Worm (Caenorhabditis elegans) whole organism, midembryonic: ENCODE measurements around the gene acdh-10.

Source experiments
- T22C8.4 ChIP-seq: fragments of 200-800 bp; sonication (Bioruptor generic); IDR thresholded peaks from 2 replicates; pipeline ENCODE4 v1.3.6; 2022; ENCODE audit warnings: missing genetic modification characterization, missing compliant biosample characterization
- cog-1 ChIP-seq: sonication (generic microtip); optimal IDR thresholded peaks from 2 replicates; lab custom pipeline; 2016; ENCODE audit warnings: missing genetic modification characterization, missing compliant biosample characterization
- flt-1 ChIP-seq: fragments of 200-800 bp; sonication (Bioruptor generic); IDR thresholded peaks from 2 replicates; pipeline ENCODE4 v1.3.6; 2022; ENCODE audit warnings: missing genetic modification characterization, missing compliant biosample characterization
- klf-2 ChIP-seq: fragments of 200-800 bp; sonication (Bioruptor generic); conservative IDR thresholded peaks from 2 replicates; pipeline ENCODE4 v1.3.6; 2022; ENCODE audit warnings: missing genetic modification reagents, missing genetic modification characterization, missing compliant biosample characterization
- med-1 ChIP-seq: sonication (generic microtip); optimal IDR thresholded peaks from 2 replicates; lab custom pipeline; 2017; ENCODE audit warnings: missing genetic modification characterization, mild to moderate bottlenecking, missing compliant biosample characterization, antibody characterized with exemption, missing genetic modification reagents; ENCODE audit not compliant: insufficient read depth
- ref-1 ChIP-seq: fragments of 200-800 bp; sonication (Bioruptor generic); conservative IDR thresholded peaks from 2 replicates; pipeline ENCODE4 v1.3.6; 2022; ENCODE audit warnings: missing genetic modification reagents, missing genetic modification characterization, missing compliant biosample characterization
- tab-1 ChIP-seq: fragments of 200-800 bp; sonication (Bioruptor generic); IDR thresholded peaks from 2 replicates; pipeline ENCODE4 v1.3.6; 2022; ENCODE audit warnings: missing genetic modification characterization, missing compliant biosample characterization
- ztf-23 ChIP-seq: fragments of 200-800 bp; sonication (Bioruptor generic); IDR thresholded peaks from 2 replicates; pipeline ENCODE4 v1.3.6; 2022; ENCODE audit warnings: missing genetic modification reagents, missing genetic modification characterization, missing compliant biosample characterization
- ztf-29 ChIP-seq: fragments of 200-800 bp; sonication (Bioruptor generic); IDR thresholded peaks from 2 replicates; pipeline ENCODE4 v1.3.6; 2022; ENCODE audit warnings: missing genetic modification reagents, missing genetic modification characterization, missing compliant biosample characterization

acdh-10 gene

ce11 chrX:17227376-17227775, 12.7 kb upstream of the acdh-10 start:
- no peak for TF ChIP-seq flt-1 (GFP tag; lab: Robert Waterston, UW)

DNA sequence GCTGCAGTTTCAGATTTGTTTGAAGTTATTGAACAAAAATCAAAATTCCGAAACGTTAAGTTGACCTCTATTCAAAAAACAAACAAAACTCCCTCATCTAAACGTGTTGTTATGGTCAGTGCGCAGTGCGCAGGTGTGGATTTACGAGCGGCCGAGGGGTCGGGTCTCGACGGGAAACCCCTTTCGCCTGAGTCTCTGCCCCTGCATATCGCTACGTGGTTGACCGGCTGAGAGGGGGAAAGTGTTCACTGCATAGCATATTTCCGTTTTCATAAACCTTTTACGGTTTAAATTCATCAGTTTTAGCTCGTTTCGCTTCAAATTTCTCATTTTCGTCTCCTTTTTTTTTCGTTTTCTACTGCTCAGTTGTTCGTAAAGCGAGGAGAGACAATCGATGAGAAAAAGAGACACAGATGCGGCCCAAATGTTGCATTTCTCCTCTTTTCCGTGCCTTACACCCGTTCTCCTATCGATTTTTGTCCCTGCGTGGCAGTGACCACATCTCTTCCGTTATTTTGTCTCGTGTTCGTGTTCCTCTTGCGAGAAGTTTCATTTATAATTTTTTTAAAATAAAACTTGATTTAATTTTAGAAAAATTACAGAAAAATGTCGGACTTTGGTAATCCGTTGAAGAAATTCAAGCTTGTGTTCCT, 7.3 kb upstream of the acdh-10 start, which contains the start of gene rab-6.2:
Gene rab-6.2, plus strand, starts transcription at position 603 of the 653 bp plus-strand sequence.
- TF ChIP-seq flt-1 (GFP tag; lab: Robert Waterston, UW) (0 out of 2 replicates have a peak, but pooled peaks have one; percentile 17), ztf-29 (no peak), ref-1 (GFP tag; lab: Robert Waterston, UW) (no peak)

DNA sequence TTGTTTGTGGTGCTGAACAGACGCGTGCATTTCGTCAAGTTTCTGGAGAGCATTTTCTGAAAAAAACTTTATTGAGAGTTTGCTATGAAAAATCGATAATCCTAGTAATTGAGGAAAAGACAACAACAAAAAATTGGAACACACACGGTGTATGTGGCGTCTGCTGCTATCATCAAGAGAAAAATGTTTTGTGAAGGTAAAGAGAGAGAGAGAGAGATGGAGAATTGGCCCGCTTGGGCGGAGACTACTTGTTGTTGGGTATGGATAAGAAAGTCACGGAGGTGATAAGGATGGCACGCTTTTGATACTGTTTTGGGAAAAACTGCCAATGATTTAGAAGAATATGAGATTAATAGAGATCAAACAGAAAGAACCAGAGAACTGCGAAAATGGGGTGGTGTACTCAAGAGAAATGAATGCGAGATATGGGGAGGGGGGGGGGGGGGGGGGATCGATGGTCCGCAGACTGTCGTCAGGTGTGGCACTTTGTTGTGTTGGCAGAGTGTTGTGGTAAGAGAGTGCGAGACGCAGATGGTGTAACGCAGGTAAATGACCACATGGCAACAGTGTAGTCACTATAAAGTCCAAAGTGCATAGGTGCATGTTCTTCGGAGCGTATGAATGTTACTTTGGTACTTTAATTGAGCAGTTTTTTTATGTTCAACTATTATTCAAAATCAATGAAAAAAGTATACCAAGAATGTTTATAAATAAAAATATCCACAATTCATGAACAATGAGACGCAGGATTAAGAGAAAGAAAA, 2.5 kb upstream of the acdh-10 start, which contains the start of gene acdh-7:
Gene acdh-7, minus strand, starts transcription at position 56 of the 764 bp plus-strand sequence.
- no peak for TF ChIP-seq flt-1 (GFP tag; lab: Robert Waterston, UW)
- TF ChIP-seq ztf-23 (GFP tag; lab: Robert Waterston, UW): 0 out of 2 replicates have a peak, but pooled peaks have one; percentile 35
- TF ChIP-seq cog-1 (tag; lab: Kevin White, UChicago): no peak
- peak; percentile 44; the same call in 1 of the 2 replicates for TF ChIP-seq T22C8.4 (GFP tag; lab: Robert Waterston, UW)
- no peak for TF ChIP-seq med-1 (GFP tag; lab: Kevin White, UChicago)
- no peak for TF ChIP-seq klf-2 (GFP tag; lab: Robert Waterston, UW)
- no peak for TF ChIP-seq tab-1
- no peak for TF ChIP-seq ref-1 (GFP tag; lab: Robert Waterston, UW)
- no peak for TF ChIP-seq ztf-29

- no peak for TF ChIP-seq flt-1 (GFP tag; lab: Robert Waterston, UW)
- TF ChIP-seq tab-1: no peak
- TF ChIP-seq med-1 (GFP tag; lab: Kevin White, UChicago): no peak
- no peak for TF ChIP-seq ref-1 (GFP tag; lab: Robert Waterston, UW)
- TF ChIP-seq klf-2 (GFP tag; lab: Robert Waterston, UW): no peak
- no peak for TF ChIP-seq ztf-23 (GFP tag; lab: Robert Waterston, UW)
- no peak for TF ChIP-seq cog-1 (tag; lab: Kevin White, UChicago)
- no peak for TF ChIP-seq T22C8.4 (GFP tag; lab: Robert Waterston, UW)
- TF ChIP-seq ztf-29: no peak
These were observed 1.5 kb upstream of the acdh-10 start for ce11 chrX:17216178-17216577.

- TF ChIP-seq flt-1 (GFP tag; lab: Robert Waterston, UW) (0 out of 2 replicates have a peak, but pooled peaks have one; percentile 18), ref-1 (GFP tag; lab: Robert Waterston, UW) (no peak), ztf-23 (GFP tag; lab: Robert Waterston, UW) (no peak)
These were observed 1.1 kb upstream of the acdh-10 start for ce11 chrX:17215753-17216152.

ce11 chrX:17211513-17211912, 3.2 kb downstream of the acdh-10 start:
- no peak for TF ChIP-seq cog-1 (tag; lab: Kevin White, UChicago)
- no peak for TF ChIP-seq ztf-29
- TF ChIP-seq ztf-23 (GFP tag; lab: Robert Waterston, UW): no peak
- no peak for TF ChIP-seq flt-1 (GFP tag; lab: Robert Waterston, UW)
- no peak for TF ChIP-seq ref-1 (GFP tag; lab: Robert Waterston, UW)
- TF ChIP-seq klf-2 (GFP tag; lab: Robert Waterston, UW): no peak
- TF ChIP-seq med-1 (GFP tag; lab: Kevin White, UChicago): no peak
- no peak for TF ChIP-seq tab-1
- TF ChIP-seq T22C8.4 (GFP tag; lab: Robert Waterston, UW): no peak

- no peak for TF ChIP-seq tab-1
- no peak for TF ChIP-seq ztf-29
- TF ChIP-seq klf-2 (GFP tag; lab: Robert Waterston, UW): no peak
- no peak for TF ChIP-seq ztf-23 (GFP tag; lab: Robert Waterston, UW)
- no peak for TF ChIP-seq med-1 (GFP tag; lab: Kevin White, UChicago)
- TF ChIP-seq T22C8.4 (GFP tag; lab: Robert Waterston, UW): no peak
- no peak for TF ChIP-seq cog-1 (tag; lab: Kevin White, UChicago)
- TF ChIP-seq flt-1 (GFP tag; lab: Robert Waterston, UW): no peak
- no peak for TF ChIP-seq ref-1 (GFP tag; lab: Robert Waterston, UW)
These were observed 5.4 kb downstream of the acdh-10 start, which contains the start of gene T08G2.2 for ce11 chrX:17209265-17209664. Gene T08G2.2, minus strand, starts transcription at chrX:17209365.

ce11 chrX:17205853-17206252, 8.8 kb downstream of the acdh-10 start:
- TF ChIP-seq cog-1 (tag; lab: Kevin White, UChicago) (no peak), T22C8.4 (GFP tag; lab: Robert Waterston, UW) (no peak)

DNA sequence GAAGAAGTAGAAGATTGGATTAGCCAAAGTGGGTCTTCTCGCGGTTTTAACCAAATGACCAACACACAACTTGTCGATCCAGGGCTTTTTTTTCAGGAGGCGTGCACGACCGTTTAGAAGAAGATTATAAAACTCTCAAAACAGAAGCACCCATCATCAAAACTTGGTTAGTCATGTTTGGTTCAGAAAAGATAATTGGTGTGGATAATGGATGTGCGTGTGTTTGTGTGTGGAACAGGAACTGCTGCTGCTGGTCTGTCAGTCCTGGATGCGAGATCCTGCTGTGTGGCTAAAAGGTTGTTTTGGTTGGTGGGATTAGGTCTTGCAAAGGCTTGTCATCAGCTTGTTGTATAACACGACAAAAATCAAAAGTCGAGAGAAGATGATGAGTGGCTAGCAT, 11.3 kb downstream of the acdh-10 start:
- no peak for TF ChIP-seq tab-1
- TF ChIP-seq ztf-29: no peak
- no peak for TF ChIP-seq klf-2 (GFP tag; lab: Robert Waterston, UW)
- no peak for TF ChIP-seq med-1 (GFP tag; lab: Kevin White, UChicago)

- TF ChIP-seq med-1 (GFP tag; lab: Kevin White, UChicago) (no peak), tab-1 (no peak), ztf-29 (no peak), flt-1 (GFP tag; lab: Robert Waterston, UW) (no peak), ref-1 (GFP tag; lab: Robert Waterston, UW) (no peak), T22C8.4 (GFP tag; lab: Robert Waterston, UW) (no peak)
These were observed 16.9 kb downstream of the acdh-10 start for ce11 chrX:17197824-17198223.
